Worm (Caenorhabditis elegans): ENCODE data around the gene ZK1320.3.

The ZK1320.3 gene

ce11 chrII:9684175-9684574 lies 24.0 kb upstream of the ZK1320.3 start:
- no peak for TF ChIP-seq lsy-2 (tag; optimal IDR thresholded peaks at IDR 0.05)
- TF ChIP-seq unc-39 (tag; optimal IDR thresholded peaks at IDR 0.05) = no peak
- TF ChIP-seq elt-1 (tag; optimal IDR thresholded peaks at IDR 0.05; ENCODE audit: borderline replicate concordance, insufficient read depth) = no peak
- TF ChIP-seq ham-2 (GFP tag; optimal IDR thresholded peaks at IDR 0.05) = no peak
- no peak for TF ChIP-seq blmp-1 (tag; optimal IDR thresholded peaks at IDR 0.05)
- TF ChIP-seq ceh-83 (GFP tag; optimal IDR thresholded peaks at IDR 0.05) = no peak
- no peak for TF ChIP-seq lin-32 (GFP tag; optimal IDR thresholded peaks at IDR 0.05)
- TF ChIP-seq ceh-39 (tag; optimal IDR thresholded peaks at IDR 0.05) = no peak
- no peak for TF ChIP-seq elt-3 (tag; optimal IDR thresholded peaks at IDR 0.05)
- TF ChIP-seq drap-1 (GFP tag; optimal IDR thresholded peaks at IDR 0.05) = no peak
- no peak for TF ChIP-seq cnd-1 (tag; optimal IDR thresholded peaks at IDR 0.05)
- no peak for TF ChIP-seq mab-5 (tag; optimal IDR thresholded peaks at IDR 0.05)
- no peak for TF ChIP-seq unc-120 (tag; optimal IDR thresholded peaks at IDR 0.05; ENCODE audit: poor library complexity, severe bottlenecking)
- no peak for TF ChIP-seq sptf-1 (tag; optimal IDR thresholded peaks at IDR 0.05)
- no peak for TF ChIP-seq mls-2 (tag; optimal IDR thresholded peaks at IDR 0.05)

- TF ChIP-seq nhr-237 (tag; optimal IDR thresholded peaks at IDR 0.05) (no peak), ces-1 (GFP tag; optimal IDR thresholded peaks at IDR 0.05) (peak; percentile 1)
Measured at ce11 chrII:9682044-9682443, 21.8 kb upstream of the ZK1320.3 start.

DNA sequence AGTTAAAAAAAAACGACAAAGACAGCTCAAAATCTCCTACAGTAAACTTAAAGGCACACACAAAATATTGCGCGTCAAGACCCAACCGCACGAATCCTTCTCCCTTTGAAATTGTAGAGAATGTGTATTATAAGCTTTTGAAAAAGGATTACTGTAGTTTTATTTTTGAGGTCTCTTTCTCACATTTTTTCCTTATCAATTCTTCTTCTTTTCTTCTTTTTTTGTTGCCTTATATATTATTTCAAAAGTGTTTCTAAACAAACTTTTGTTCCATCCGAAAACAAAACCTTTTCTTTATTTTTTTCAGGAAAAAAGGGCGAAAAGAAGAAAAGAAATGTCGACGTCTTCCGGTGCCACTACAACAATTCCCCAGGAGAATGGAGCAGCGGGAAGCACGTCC lies 20.3 kb upstream of the ZK1320.3 start, which contains the start of gene ZK1320.13:
Gene ZK1320.13 (plus strand): TSS at position 301 of the 400 bp plus-strand sequence.
- TF ChIP-seq lin-32 (GFP tag; optimal IDR thresholded peaks at IDR 0.05) (no peak), nhr-12 (tag; optimal IDR thresholded peaks at IDR 0.05) (no peak), nhr-237 (tag; optimal IDR thresholded peaks at IDR 0.05) (no peak), M03D4.4 (tag; optimal IDR thresholded peaks at IDR 0.05) (no peak), zip-8 (tag; optimal IDR thresholded peaks at IDR 0.05) (no peak), blmp-1 (tag; optimal IDR thresholded peaks at IDR 0.05) (no peak), ces-1 (GFP tag; optimal IDR thresholded peaks at IDR 0.05) (no peak), ham-2 (GFP tag; optimal IDR thresholded peaks at IDR 0.05) (no peak), nhr-28 (tag; optimal IDR thresholded peaks at IDR 0.05) (no peak)

ce11 chrII:9679842-9680241 lies 19.6 kb upstream of the ZK1320.3 start:
- TF ChIP-seq ztf-11 (tag; optimal IDR thresholded peaks at IDR 0.05) = no peak
- no peak for TF ChIP-seq lin-13 (tag; optimal IDR thresholded peaks at IDR 0.05)
- TF ChIP-seq sptf-1 (tag; optimal IDR thresholded peaks at IDR 0.05) = no peak
- TF ChIP-seq lsy-2 (tag; optimal IDR thresholded peaks at IDR 0.05) = no peak
- no peak for TF ChIP-seq nhr-76 (tag; optimal IDR thresholded peaks at IDR 0.05)
- TF ChIP-seq zip-8 (tag; optimal IDR thresholded peaks at IDR 0.05) = no peak
- TF ChIP-seq elt-1 (tag; optimal IDR thresholded peaks at IDR 0.05; ENCODE audit: borderline replicate concordance, insufficient read depth) = no peak
- no peak for TF ChIP-seq snpc-4 (tag; optimal IDR thresholded peaks at IDR 0.05)
- TF ChIP-seq nhr-237 (tag; optimal IDR thresholded peaks at IDR 0.05) = no peak
- no peak for TF ChIP-seq lin-32 (GFP tag; optimal IDR thresholded peaks at IDR 0.05)
- no peak for TF ChIP-seq ceh-43 (GFP tag; optimal IDR thresholded peaks at IDR 0.05)
- no peak for TF ChIP-seq nhr-2 (tag; optimal IDR thresholded peaks at IDR 0.05)
- no peak for TF ChIP-seq pha-4 (tag; optimal IDR thresholded peaks at IDR 0.05)
- TF ChIP-seq mep-1 (tag; optimal IDR thresholded peaks at IDR 0.05) = no peak

- TF ChIP-seq tbx-8 (GFP tag; optimal IDR thresholded peaks at IDR 0.05) (no peak), M03D4.4 (tag; optimal IDR thresholded peaks at IDR 0.05) (no peak)
Measured at ce11 chrII:9677470-9677869, 17.3 kb upstream of the ZK1320.3 start.

DNA sequence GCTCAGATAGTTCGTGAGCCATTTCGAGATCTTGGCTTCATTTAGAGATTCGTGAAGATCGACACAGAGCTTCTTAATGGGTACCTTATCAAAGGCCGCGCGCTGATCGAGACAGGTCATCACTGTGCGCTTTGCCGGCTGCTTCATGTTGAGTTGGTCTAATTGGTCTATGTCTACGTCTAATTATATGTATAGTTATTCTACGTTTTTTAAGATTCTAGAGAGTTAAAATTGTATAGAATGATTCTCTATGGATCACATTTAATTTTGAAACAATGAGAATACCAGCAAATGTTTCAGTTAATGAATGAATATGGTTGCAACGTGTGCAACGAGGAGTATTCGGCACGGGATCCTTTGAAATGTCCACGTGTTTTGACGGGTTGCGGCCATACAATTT lies 14.5 kb upstream of the ZK1320.3 start, which contains the start of gene arc-1:
Gene arc-1 (plus strand): TSS at position 301 of the 400 bp plus-strand sequence.
- TF ChIP-seq unc-62 (GFP tag; optimal IDR thresholded peaks at IDR 0.05) = no peak
